Fruit fly (Drosophila melanogaster) whole organism, embryonic: ENCODE results near the gene CG1309.

ENCODE experiments used
- Awh ChIP-seq: fragments of 200-800 bp; sonication (Bioruptor generic); IDR thresholded peaks from 2 replicates; pipeline ENCODE4, ENCODE4 v1.3.6; 2022; ENCODE audit warnings: missing biosample characterization, missing genetic modification characterization
- Bdp1 ChIP-seq: fragments of 200-800 bp; sonication (Bioruptor generic); optimal IDR thresholded peaks from 3 replicates; lab custom pipeline; 2016; ENCODE audit warnings: missing biosample characterization, missing genetic modification characterization
- C15 ChIP-seq: fragments of 200-800 bp; sonication (Bioruptor generic); IDR thresholded peaks from 3 replicates; pipeline ENCODE4 v1.3.6; 2022; ENCODE audit warnings: missing biosample characterization, missing genetic modification characterization
- CG10209 ChIP-seq: fragments of 200-800 bp; sonication (Bioruptor generic); optimal IDR thresholded peaks from 3 replicates; lab custom pipeline; 2017; ENCODE audit warnings: missing biosample characterization, mild to moderate bottlenecking, missing genetic modification characterization, missing genetic modification reagents
- CG10979 ChIP-seq: fragments of 200-800 bp; sonication (Bioruptor generic); optimal IDR thresholded peaks from 2 replicates; lab custom pipeline; 2018; ENCODE audit warnings: missing biosample characterization, mild to moderate bottlenecking, missing genetic modification characterization, moderate library complexity
- CG11504 ChIP-seq: fragments of 200-800 bp; sonication (Bioruptor generic); optimal IDR thresholded peaks from 3 replicates; lab custom pipeline; 2019; ENCODE audit warnings: missing biosample characterization, mild to moderate bottlenecking, missing genetic modification characterization, moderate library complexity
- CG12104 ChIP-seq: fragments of 200-800 bp; sonication (Bioruptor generic); optimal IDR thresholded peaks from 3 replicates; lab custom pipeline; 2016; ENCODE audit warnings: missing biosample characterization, missing genetic modification characterization
- CG13287 ChIP-seq: fragments of 200-800 bp; sonication (Bioruptor generic); IDR thresholded peaks from 2 replicates; pipeline ENCODE4 v1.3.6; 2022; ENCODE audit warnings: missing biosample characterization, missing genetic modification characterization; ENCODE audit not compliant: partially characterized antibody
- CG13775 ChIP-seq: fragments of 200-800 bp; sonication (Bioruptor generic); optimal IDR thresholded peaks from 3 replicates; lab custom pipeline; 2017; ENCODE audit warnings: missing biosample characterization, mild to moderate bottlenecking, missing genetic modification characterization
- CG14050 ChIP-seq: fragments of 200-800 bp; sonication (Bioruptor generic); IDR thresholded peaks from 3 replicates; pipeline ENCODE4 v1.3.6; 2022; ENCODE audit warnings: missing biosample characterization, missing genetic modification characterization
- CG14667 ChIP-seq: fragments of 200-800 bp; sonication (Bioruptor generic); IDR thresholded peaks from 2 replicates; pipeline ENCODE4 v1.3.6; 2022; ENCODE audit warnings: missing biosample characterization, missing genetic modification characterization
- CG15073 ChIP-seq: fragments of 200-800 bp; sonication (Bioruptor generic); optimal IDR thresholded peaks from 2 replicates; lab custom pipeline; 2016; ENCODE audit warnings: missing biosample characterization, missing genetic modification characterization
- CG1529 ChIP-seq: fragments of 200-800 bp; sonication (Bioruptor generic); optimal IDR thresholded peaks from 3 replicates; lab custom pipeline; 2018; ENCODE audit warnings: missing biosample characterization, missing genetic modification characterization
- CG17359 ChIP-seq: fragments of 200-800 bp; sonication (Bioruptor generic); optimal IDR thresholded peaks from 3 replicates; lab custom pipeline; 2018; ENCODE audit warnings: missing biosample characterization, mild to moderate bottlenecking, missing genetic modification characterization, moderate library complexity
- CG17912 ChIP-seq: fragments of 200-800 bp; sonication (Bioruptor generic); optimal IDR thresholded peaks from 2 replicates; lab custom pipeline; 2018; ENCODE audit warnings: missing biosample characterization, mild to moderate bottlenecking, missing genetic modification characterization
- CG2875 ChIP-seq: fragments of 200-800 bp; sonication (Bioruptor generic); optimal IDR thresholded peaks from 2 replicates; lab custom pipeline; 2017; ENCODE audit warnings: missing biosample characterization, mild to moderate bottlenecking, missing genetic modification characterization, missing genetic modification reagents
- CG30431 ChIP-seq: fragments of 200-800 bp; sonication (Bioruptor generic); optimal IDR thresholded peaks from 2 replicates; lab custom pipeline; 2017; ENCODE audit warnings: missing biosample characterization, missing genetic modification characterization
- CG32767 ChIP-seq: fragments of 200-800 bp; sonication (Bioruptor generic); IDR thresholded peaks from 2 replicates; pipeline ENCODE4 v1.3.6; 2022; ENCODE audit warnings: missing biosample characterization, missing genetic modification characterization
- CG3281 ChIP-seq: fragments of 200-800 bp; sonication (Bioruptor generic); optimal IDR thresholded peaks from 3 replicates; lab custom pipeline; 2017; ENCODE audit warnings: missing biosample characterization, mild to moderate bottlenecking, missing genetic modification characterization
- CG3726 ChIP-seq: fragments of 200-800 bp; sonication (Bioruptor generic); IDR thresholded peaks from 3 replicates; pipeline ENCODE4, ENCODE4 v1.3.6; 2022; ENCODE audit warnings: missing biosample characterization, missing genetic modification characterization
- CG9215 ChIP-seq: fragments of 200-800 bp; sonication (Bioruptor generic); IDR thresholded peaks from 2 replicates; pipeline ENCODE4 v1.3.6; 2022; ENCODE audit warnings: missing biosample characterization, missing genetic modification characterization
- CG9437 ChIP-seq: fragments of 200-800 bp; sonication (Bioruptor generic); optimal IDR thresholded peaks from 2 replicates; lab custom pipeline; 2018; ENCODE audit warnings: missing biosample characterization, mild to moderate bottlenecking, missing genetic modification characterization
- CG9727 ChIP-seq: fragments of 200-800 bp; sonication (Bioruptor generic); optimal IDR thresholded peaks from 3 replicates; lab custom pipeline; 2017; ENCODE audit warnings: missing biosample characterization, mild to moderate bottlenecking, missing genetic modification characterization
- CoRest ChIP-seq: fragments of 200-800 bp; sonication (Bioruptor generic); optimal IDR thresholded peaks from 3 replicates; lab custom pipeline; 2018; ENCODE audit warnings: missing biosample characterization, mild to moderate bottlenecking, missing genetic modification characterization, moderate library complexity
- D19B ChIP-seq: fragments of 200-800 bp; sonication (Bioruptor generic); optimal IDR thresholded peaks from 2 replicates; lab custom pipeline; 2017; ENCODE audit warnings: missing biosample characterization, mild to moderate bottlenecking, missing genetic modification characterization
- Dbx ChIP-seq: fragments of 200-800 bp; sonication (Bioruptor generic); IDR thresholded peaks from 3 replicates; pipeline ENCODE4 v1.3.6; 2022; ENCODE audit warnings: missing biosample characterization, missing genetic modification characterization
- Dll ChIP-seq: fragments of 200-800 bp; sonication (Bioruptor generic); IDR thresholded peaks from 4 replicates; pipeline ENCODE4 v1.3.6; 2022; ENCODE audit warnings: missing biosample characterization, missing genetic modification characterization; ENCODE audit not compliant: partially characterized antibody
- Hr78 ChIP-seq, 2 experiments: fragments of 200-800 bp in 1 of 2; fragments of >200 bp in 1 of 2; sonication (Bioruptor generic) in 1 of 2; optimal IDR thresholded peaks; 2 replicates each; lab custom pipeline; 2017 to 2019; ENCODE audit warnings: missing biosample characterization in 2 of 2, missing genetic modification characterization in 2 of 2, mild to moderate bottlenecking in 1 of 2, moderate library complexity in 1 of 2
- Opbp ChIP-seq: fragments of 200-800 bp; sonication (Bioruptor generic); IDR thresholded peaks from 3 replicates; pipeline ENCODE4 v1.3.6; 2022; ENCODE audit warnings: missing biosample characterization, missing genetic modification characterization; ENCODE audit not compliant: partially characterized antibody
- TFAM ChIP-seq: fragments of 200-800 bp; sonication (Bioruptor generic); optimal IDR thresholded peaks from 2 replicates; lab custom pipeline; 2017; ENCODE audit warnings: missing biosample characterization, missing genetic modification characterization, inconsistent platforms
- Vsx1 ChIP-seq: fragments of 200-800 bp; sonication (Bioruptor generic); optimal IDR thresholded peaks from 2 replicates; lab custom pipeline; 2017; ENCODE audit warnings: missing biosample characterization, mild to moderate bottlenecking, missing genetic modification characterization, missing genetic modification reagents
- al ChIP-seq: fragments of 200-800 bp; sonication (Bioruptor generic); IDR thresholded peaks from 2 replicates; pipeline ENCODE4 v1.3.6; 2022; ENCODE audit warnings: missing biosample characterization, missing genetic modification characterization
- br ChIP-seq: fragments of >200 bp; optimal IDR thresholded peaks from 2 replicates; lab custom pipeline; 2017
- bsh ChIP-seq, 2 experiments: fragments of 200-800 bp; sonication (Bioruptor generic); optimal IDR thresholded peaks; 2 replicates each; lab custom pipeline; 2017 to 2018; ENCODE audit warnings: mild to moderate bottlenecking in 2 of 2, missing biosample characterization in 2 of 2, missing genetic modification characterization in 2 of 2, moderate library complexity in 1 of 2
- crc ChIP-seq: fragments of 200-800 bp; sonication (Bioruptor generic); optimal IDR thresholded peaks from 2 replicates; lab custom pipeline; 2016; ENCODE audit warnings: missing biosample characterization, missing genetic modification characterization
- dmrt11E ChIP-seq: fragments of 200-800 bp; sonication (Bioruptor generic); optimal IDR thresholded peaks from 3 replicates; lab custom pipeline; 2018; ENCODE audit warnings: missing biosample characterization, mild to moderate bottlenecking, missing genetic modification characterization, moderate library complexity
- dmrt99B ChIP-seq: fragments of 200-800 bp; sonication (Bioruptor generic); optimal IDR thresholded peaks from 2 replicates; lab custom pipeline; 2018; ENCODE audit warnings: missing biosample characterization, mild to moderate bottlenecking, missing genetic modification characterization, moderate library complexity
- eyg ChIP-seq: fragments of 200-800 bp; sonication (Bioruptor generic); optimal IDR thresholded peaks from 3 replicates; lab custom pipeline; 2016; ENCODE audit warnings: missing biosample characterization, missing genetic modification characterization
- fd102C ChIP-seq: fragments of 200-800 bp; sonication (Bioruptor generic); optimal IDR thresholded peaks from 2 replicates; lab custom pipeline; 2018; ENCODE audit warnings: missing biosample characterization, mild to moderate bottlenecking, missing genetic modification characterization, moderate library complexity
- gt ChIP-seq: fragments of 200-800 bp; sonication (Bioruptor generic); IDR thresholded peaks from 2 replicates; pipeline ENCODE4 v1.3.6; 2022; ENCODE audit warnings: missing biosample characterization, missing genetic modification characterization
- maf-S ChIP-seq: fragments of 200-800 bp; sonication (Bioruptor generic); optimal IDR thresholded peaks from 2 replicates; lab custom pipeline; 2016; ENCODE audit warnings: missing biosample characterization, missing genetic modification characterization
- oc ChIP-seq: fragments of 200-800 bp; sonication (Bioruptor generic); optimal IDR thresholded peaks from 2 replicates; lab custom pipeline; 2018; ENCODE audit warnings: missing biosample characterization, mild to moderate bottlenecking, missing genetic modification characterization, moderate library complexity
- odd ChIP-seq: fragments of 200-800 bp; sonication (Bioruptor generic); optimal IDR thresholded peaks from 2 replicates; lab custom pipeline; 2017; ENCODE audit warnings: missing biosample characterization, mild to moderate bottlenecking, missing genetic modification characterization
- org-1 ChIP-seq: fragments of 200-800 bp; sonication (Bioruptor generic); optimal IDR thresholded peaks from 2 replicates; lab custom pipeline; 2017; ENCODE audit warnings: missing biosample characterization, missing genetic modification characterization
- otp ChIP-seq: fragments of 200-800 bp; sonication (Bioruptor generic); IDR thresholded peaks from 3 replicates; pipeline ENCODE4, ENCODE4 v1.3.6; 2022; ENCODE audit warnings: missing biosample characterization, missing genetic modification characterization
- pita ChIP-seq: fragments of 200-800 bp; sonication (Bioruptor generic); optimal IDR thresholded peaks from 2 replicates; lab custom pipeline; 2017; ENCODE audit warnings: missing biosample characterization, mild to moderate bottlenecking, missing genetic modification characterization
- ranshi ChIP-seq: fragments of 200-800 bp; sonication (Bioruptor generic); IDR thresholded peaks from 2 replicates; pipeline ENCODE4 v1.3.6; 2022; ENCODE audit warnings: missing biosample characterization, missing genetic modification characterization
- schlank ChIP-seq: fragments of 200-800 bp; sonication (Bioruptor generic); optimal IDR thresholded peaks from 2 replicates; lab custom pipeline; 2018; ENCODE audit warnings: missing biosample characterization, mild to moderate bottlenecking, missing genetic modification characterization
- sd ChIP-seq: fragments of 200-800 bp; sonication (Bioruptor generic); optimal IDR thresholded peaks from 3 replicates; lab custom pipeline; 2018; ENCODE audit warnings: missing biosample characterization, mild to moderate bottlenecking, missing genetic modification characterization, moderate library complexity
- vvl ChIP-seq: fragments of 200-800 bp; sonication (Bioruptor generic); IDR thresholded peaks from 2 replicates; pipeline ENCODE4 v1.3.6; 2022; ENCODE audit warnings: missing biosample characterization, missing genetic modification characterization

The CG1309 gene

dm6 chr3L:4269920-4270319 lies 10.7 kb downstream of the CG1309 start (continued):
- TF ChIP-seq CG10979 (tag; lab: Kevin White, UChicago), result peak; percentile 82
- peak; percentile 84 for TF ChIP-seq CoRest (tag; lab: Kevin White, UChicago)
- TF ChIP-seq CG14667 (GFP tag; lab: Robert Waterston, UW), result peak; percentile 35; the same call in 1 of the 2 replicates
- TF ChIP-seq CG14050 (GFP tag; lab: Robert Waterston, UW), result no peak
- 0 out of 2 replicates have a peak, but pooled peaks have one; percentile 32 for TF ChIP-seq al (GFP tag; lab: Robert Waterston, UW)
- peak in 1 of 2 experiments; percentile 45 for TF ChIP-seq Hr78 (GFP tag; optimal IDR thresholded peaks at IDR 0.05; lab: Kevin White, UChicago)
- TF ChIP-seq schlank (tag; lab: Kevin White, UChicago), result no peak
- peak; percentile 16 for TF ChIP-seq CG2875 (GFP tag; lab: Kevin White, UChicago)
- no peak; the same call in 1 of the 2 replicates for TF ChIP-seq Awh (GFP tag; lab: Robert Waterston, UW)
- peak; percentile 43 for TF ChIP-seq Vsx1 (GFP tag; lab: Kevin White, UChicago)
- TF ChIP-seq CG3726, result no peak
- no peak for TF ChIP-seq Opbp (GFP tag; lab: Robert Waterston, UW)
- TF ChIP-seq pita (GFP tag; lab: Kevin White, UChicago), result no peak
- TF ChIP-seq CG1529 (GFP tag; lab: Kevin White, UChicago), result peak; percentile 58
- no peak for TF ChIP-seq CG17912 (GFP tag; lab: Kevin White, UChicago)
- peak; percentile 56; the same call in 1 of the 2 replicates for TF ChIP-seq vvl
- peak; percentile 51; the same call in 1 of the 2 replicates for TF ChIP-seq ranshi (GFP tag; lab: Robert Waterston, UW)
- peak; percentile 81 for TF ChIP-seq CG17359
- TF ChIP-seq CG9727 (GFP tag; lab: Kevin White, UChicago), result peak; percentile 57
- no peak for TF ChIP-seq Dll (GFP tag; lab: Robert Waterston, UW)
- TF ChIP-seq bsh (GFP tag; optimal IDR thresholded peaks at IDR 0.05; lab: Kevin White, UChicago), result peak; percentile 52 to 86
- TF ChIP-seq eyg (GFP tag; lab: Kevin White, UChicago), result no peak
- no peak for TF ChIP-seq Bdp1 (GFP tag; lab: Kevin White, UChicago)
- peak; percentile 25; the same call in 1 of the 2 replicates for TF ChIP-seq CG9215
- peak; percentile 85 for TF ChIP-seq dmrt99B
- peak; percentile 68 for TF ChIP-seq dmrt11E
- TF ChIP-seq TFAM, result no peak
- TF ChIP-seq sd (tag; lab: Kevin White, UChicago), result peak; percentile 33
- 0 out of 2 replicates have a peak, but pooled peaks have one; percentile 7 for TF ChIP-seq gt (GFP tag; lab: Robert Waterston, UW)
- peak; percentile 74 for TF ChIP-seq oc (tag; lab: Kevin White, UChicago)
- TF ChIP-seq Dbx (GFP tag; lab: Robert Waterston, UW), result 0 out of 3 replicates have a peak, but pooled peaks have one; percentile 25
- TF ChIP-seq CG30431 (GFP tag; lab: Kevin White, UChicago), result peak; percentile 23
- TF ChIP-seq CG32767 (GFP tag; lab: Robert Waterston, UW), result peak; percentile 75; the same call in 1 of the 2 replicates
- TF ChIP-seq CG3281 (GFP tag; lab: Kevin White, UChicago), result peak; percentile 75
- peak; percentile 52 for TF ChIP-seq CG9437 (GFP tag; lab: Kevin White, UChicago)
- TF ChIP-seq fd102C (GFP tag; lab: Kevin White, UChicago), result no peak
- TF ChIP-seq otp, result no peak
- TF ChIP-seq C15, result peak; percentile 15; the same call in 1 of the 3 replicates
- no peak for TF ChIP-seq crc (GFP tag; lab: Kevin White, UChicago)
- peak; percentile 72 for TF ChIP-seq odd (GFP tag; lab: Kevin White, UChicago)
- TF ChIP-seq D19B, result no peak
- peak; percentile 66 for TF ChIP-seq CG10209 (GFP tag; lab: Kevin White, UChicago)
- no peak for TF ChIP-seq CG13287
- peak; percentile 38 for TF ChIP-seq CG13775 (GFP tag; lab: Kevin White, UChicago)
- TF ChIP-seq maf-S (GFP tag; lab: Kevin White, UChicago), result no peak
- TF ChIP-seq CG12104 (GFP tag; lab: Kevin White, UChicago), result peak; percentile 29
- TF ChIP-seq br, result no peak
- peak; percentile 71 for TF ChIP-seq org-1 (GFP tag; lab: Kevin White, UChicago)
- TF ChIP-seq CG11504 (tag; lab: Kevin White, UChicago), result peak; percentile 87
- no peak for TF ChIP-seq CG15073 (GFP tag; lab: Kevin White, UChicago)
